Worm (Caenorhabditis elegans) whole organism, young adult: ENCODE data around the gene hlh-25.
"Not testable (repeated sequence)": the region's sequence is repeated elsewhere in the genome, so short reads cannot be mapped to it uniquely, and the experiment has no call there.

Experiments
- B0261.1 ChIP-seq: sonication (generic microtip); optimal IDR thresholded peaks from 2 replicates; lab custom pipeline; 2016; ENCODE audit warnings: mild to moderate bottlenecking, missing genetic modification characterization, moderate library complexity, missing compliant biosample characterization
- C06A6.2 ChIP-seq: fragments of 200-800 bp; sonication (Bioruptor generic); conservative IDR thresholded peaks from 2 replicates; pipeline ENCODE4 v1.3.6; 2022; ENCODE audit warnings: missing genetic modification characterization, missing compliant biosample characterization
- F22D6.2 ChIP-seq: sonication (generic microtip); optimal IDR thresholded peaks from 2 replicates; lab custom pipeline; 2016; ENCODE audit warnings: mild to moderate bottlenecking, missing genetic modification characterization, missing compliant biosample characterization
- F37B4.10 ChIP-seq: fragments of 200-800 bp; sonication (Bioruptor generic); IDR thresholded peaks from 2 replicates; pipeline ENCODE4 v1.3.6; 2022; ENCODE audit warnings: missing genetic modification characterization, missing compliant biosample characterization
- F52B5.7 ChIP-seq: sonication (generic microtip); optimal IDR thresholded peaks from 2 replicates; lab custom pipeline; 2016; ENCODE audit warnings: mild to moderate bottlenecking, missing genetic modification characterization, missing compliant biosample characterization
- Y56A3A.18 ChIP-seq: fragments of 200-800 bp; sonication (Bioruptor generic); IDR thresholded peaks from 2 replicates; pipeline ENCODE4 v1.3.6; 2022; ENCODE audit warnings: missing genetic modification reagents, missing genetic modification characterization, missing compliant biosample characterization
- ZK185.1 ChIP-seq: sonication (generic microtip); optimal IDR thresholded peaks from 2 replicates; lab custom pipeline; 2016; ENCODE audit warnings: mild to moderate bottlenecking, missing genetic modification characterization, missing compliant biosample characterization; ENCODE audit not compliant: poor library complexity, severe bottlenecking
- ama-1 ChIP-seq, 3 experiments: fragments of 150-350 bp in 1 of 3; sonication (generic microtip) in 2 of 3; optimal IDR thresholded peaks; 2 replicates each; lab custom pipeline; 2014 to 2018; ENCODE audit warnings: missing biosample characterization in 2 of 3, missing genetic modification characterization in 2 of 3, missing genetic modification reagents in 2 of 3
- aptf-2 ChIP-seq: fragments of 200-800 bp; sonication (Bioruptor generic); conservative IDR thresholded peaks from 2 replicates; pipeline ENCODE4 v1.3.6; 2022; ENCODE audit warnings: missing genetic modification reagents, missing genetic modification characterization, missing compliant biosample characterization
- attf-3 ChIP-seq: fragments of 200-800 bp; sonication (Bioruptor generic); conservative IDR thresholded peaks from 2 replicates; pipeline ENCODE4 v1.3.6; 2022; ENCODE audit warnings: missing genetic modification reagents, missing genetic modification characterization, missing compliant biosample characterization
- attf-6 ChIP-seq: fragments of 200-800 bp; sonication (Bioruptor generic); IDR thresholded peaks from 2 replicates; pipeline ENCODE4 v1.3.6; 2022; ENCODE audit warnings: missing genetic modification reagents, missing genetic modification characterization, missing compliant biosample characterization
- cebp-1 ChIP-seq, 2 experiments: fragments of 200-800 bp in 1 of 2; sonication (Bioruptor generic) in 1 of 2; sonication (generic microtip) in 1 of 2; IDR thresholded peaks in 1 of 2; optimal IDR thresholded peaks in 1 of 2; 2 replicates each; pipeline versions ENCODE4 v1.3.6 to Lab custom; 2017 to 2022; ENCODE audit warnings: missing compliant biosample characterization in 2 of 2, missing genetic modification characterization in 2 of 2, mild to moderate bottlenecking in 1 of 2, missing genetic modification reagents in 1 of 2, moderate library complexity in 1 of 2
- dox-1 ChIP-seq: fragments of 200-800 bp; sonication (Bioruptor generic); IDR thresholded peaks from 2 replicates; pipeline ENCODE4 v1.3.6; 2022; ENCODE audit warnings: missing genetic modification reagents, missing genetic modification characterization, missing compliant biosample characterization
- dpl-1 ChIP-seq: fragments of 150-350 bp; optimal IDR thresholded peaks from 2 replicates; lab custom pipeline; 2014; ENCODE audit warnings: missing biosample characterization, missing genetic modification reagents, missing genetic modification characterization
- efl-1 ChIP-seq: fragments of 150-350 bp; optimal IDR thresholded peaks from 2 replicates; lab custom pipeline; 2014; ENCODE audit warnings: missing biosample characterization, missing genetic modification reagents, missing genetic modification characterization
- egl-18 ChIP-seq: fragments of 200-800 bp; sonication (Bioruptor generic); IDR thresholded peaks from 2 replicates; pipeline ENCODE4 v1.3.6; 2022; ENCODE audit warnings: missing genetic modification reagents, missing genetic modification characterization, missing compliant biosample characterization
- egrh-3 ChIP-seq: fragments of 200-800 bp; sonication (Bioruptor generic); IDR thresholded peaks from 2 replicates; pipeline ENCODE4 v1.3.6; 2022; ENCODE audit warnings: missing genetic modification reagents, missing genetic modification characterization, missing compliant biosample characterization
- ets-4 ChIP-seq: fragments of 200-800 bp; sonication (Bioruptor generic); optimal IDR thresholded peaks from 2 replicates; lab custom pipeline; 2018; ENCODE audit warnings: mild to moderate bottlenecking, missing genetic modification characterization, missing compliant biosample characterization
- gei-17 ChIP-seq: fragments of 200-800 bp; sonication (Bioruptor generic); optimal IDR thresholded peaks from 2 replicates; lab custom pipeline; 2018; ENCODE audit warnings: mild to moderate bottlenecking, missing genetic modification characterization, missing compliant biosample characterization
- hmg-20 ChIP-seq: fragments of 200-800 bp; sonication (Bioruptor generic); IDR thresholded peaks from 2 replicates; pipeline ENCODE4 v1.3.6; 2022; ENCODE audit warnings: missing genetic modification reagents, missing genetic modification characterization, missing compliant biosample characterization
- lag-1 ChIP-seq: fragments of 200-800 bp; sonication (Bioruptor generic); IDR thresholded peaks from 2 replicates; pipeline ENCODE4 v1.3.6; 2022; ENCODE audit warnings: missing genetic modification reagents, missing genetic modification characterization, missing compliant biosample characterization
- lin-54 ChIP-seq: fragments of 200-800 bp; sonication (Bioruptor generic); optimal IDR thresholded peaks from 2 replicates; lab custom pipeline; 2018; ENCODE audit warnings: mild to moderate bottlenecking, missing genetic modification characterization, missing compliant biosample characterization
- mel-28 ChIP-seq: sonication (generic microtip); optimal IDR thresholded peaks from 2 replicates; lab custom pipeline; 2016; ENCODE audit warnings: borderline replicate concordance, mild to moderate bottlenecking, missing genetic modification characterization, missing compliant biosample characterization
- nfyb-1 ChIP-seq: fragments of 200-800 bp; sonication (Bioruptor generic); IDR thresholded peaks from 2 replicates; pipeline ENCODE4 v1.3.6; 2022; ENCODE audit warnings: missing genetic modification reagents, missing genetic modification characterization, missing compliant biosample characterization
- nhr-179 ChIP-seq: sonication (generic microtip); optimal IDR thresholded peaks from 2 replicates; lab custom pipeline; 2016; ENCODE audit warnings: mild to moderate bottlenecking, missing genetic modification characterization, missing compliant biosample characterization
- zfh-2 ChIP-seq: fragments of 200-800 bp; sonication (Bioruptor generic); conservative IDR thresholded peaks from 2 replicates; pipeline ENCODE4 v1.3.6; 2022; ENCODE audit warnings: missing genetic modification reagents, missing genetic modification characterization, missing compliant biosample characterization
- ztf-26 ChIP-seq: sonication (generic microtip); optimal IDR thresholded peaks from 2 replicates; lab custom pipeline; 2017; ENCODE audit warnings: missing genetic modification characterization, missing compliant biosample characterization

Gene hlh-25

ce11 chrII:5527841-5528240 is 7.2 kb upstream of the hlh-25 start, which contains the start of gene ZK177.1:
TSS of gene ZK177.1 (plus strand) at chrII:5528141.
- peak; percentile 13 for TF ChIP-seq efl-1
- no peak for TF ChIP-seq ets-4 (GFP tag; lab: Kevin White, UChicago)

ce11 chrII:5531855-5532328 is 3.1 kb upstream of the hlh-25 start, which contains the start of gene C17C3.9:
TSS of gene C17C3.9 (minus strand) at chrII:5532278.
- TF ChIP-seq ama-1 (optimal IDR thresholded peaks at IDR 0.05; lab: Kevin White, UChicago) (no peak), ama-1 (GFP tag; optimal IDR thresholded peaks at IDR 0.05; lab: Kevin White, UChicago) (no peak)

- TF ChIP-seq dpl-1 (GFP tag; lab: Kevin White, UChicago) (no peak), egl-18 (no peak), F22D6.2 (no peak), ztf-26 (tag; lab: Kevin White, UChicago) (no peak), nhr-179 (tag; lab: Kevin White, UChicago) (no peak), F37B4.10 (no peak), F52B5.7 (tag; lab: Kevin White, UChicago) (no peak), lag-1 (GFP tag; lab: Robert Waterston, UW) (no peak), gei-17 (GFP tag; lab: Kevin White, UChicago) (no peak), Y56A3A.18 (GFP tag; lab: Robert Waterston, UW) (no peak), hmg-20 (no peak), C06A6.2 (GFP tag; lab: Robert Waterston, UW) (no peak), mel-28 (tag; lab: Kevin White, UChicago) (no peak), cebp-1 (GFP tag; IDR thresholded peaks at IDR 0.05; lab: Robert Waterston, UW) (no peak), cebp-1 (tag; optimal IDR thresholded peaks at IDR 0.05; lab: Kevin White, UChicago) (no peak), efl-1 (no peak), zfh-2 (GFP tag; lab: Robert Waterston, UW) (no peak), ZK185.1 (no peak), lin-54 (GFP tag; lab: Kevin White, UChicago) (no peak)
- TF ChIP-seq, all 124 proteins: peak for 0
These were observed 1.4 kb upstream of the hlh-25 start, which contains the start of gene hlh-26 for ce11 chrII:5533642-5534041. TSS of gene hlh-26 (minus strand) at chrII:5533742.

ce11 chrII:5537078-5537477 is 2.0 kb downstream of the hlh-25 start:
- TF ChIP-seq attf-6 (GFP tag; lab: Robert Waterston, UW) (no peak), dox-1 (GFP tag; lab: Robert Waterston, UW) (no peak), attf-3 (GFP tag; lab: Robert Waterston, UW) (peak; percentile 39; the same call in 1 of the 2 replicates), hmg-20 (no peak), egrh-3 (GFP tag; lab: Robert Waterston, UW) (no peak), lag-1 (GFP tag; lab: Robert Waterston, UW) (no peak)

- TF ChIP-seq F22D6.2 (no peak), aptf-2 (GFP tag; lab: Robert Waterston, UW) (no peak)
These were observed 2.5 kb downstream of the hlh-25 start, which contains the start of gene C17C3.11 for ce11 chrII:5537524-5537923. TSS of gene C17C3.11 (plus strand) at chrII:5537824.

- TF ChIP-seq lag-1 (GFP tag; lab: Robert Waterston, UW); nfyb-1; B0261.1 (tag; lab: Kevin White, UChicago): not testable (repeated sequence)
These were observed 5.1 kb downstream of the hlh-25 start, which contains the start of gene hlh-27 for ce11 chrII:5540113-5540512. TSS of gene hlh-27 (minus strand) at chrII:5540213.
